Worm (Caenorhabditis elegans): Measurements from ENCODE around the gene D2007.1.

Gene D2007.1

DNA sequence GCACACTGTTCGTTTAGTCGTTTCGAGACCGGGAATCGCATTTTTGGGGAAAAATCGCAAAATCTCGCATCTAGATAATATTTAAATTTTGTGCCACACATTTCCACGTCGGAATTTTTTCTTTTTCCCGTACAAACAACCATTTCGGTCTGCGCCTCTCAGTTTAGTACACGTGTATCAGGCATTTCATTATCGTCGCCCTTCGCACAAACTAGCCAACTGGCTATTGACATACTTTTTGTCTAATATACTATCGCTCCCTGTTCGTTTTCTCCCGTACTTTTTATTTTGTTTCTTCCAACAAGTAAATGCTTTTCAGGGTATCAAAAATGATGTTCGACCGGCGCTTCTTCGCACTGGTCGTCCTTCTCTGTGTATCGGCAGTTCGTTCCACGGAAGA lies 21.9 kb upstream of the D2007.1 start, which contains the start of gene C14B9.2:
TSS of gene C14B9.2 (plus strand) at position 320 of the 400 bp plus-strand sequence.
- TF ChIP-seq C38D4.7 (GFP tag; optimal IDR thresholded peaks at IDR 0.05) (no peak), ceh-18 (tag; optimal IDR thresholded peaks at IDR 0.05) (no peak), madf-2 (tag; optimal IDR thresholded peaks at IDR 0.05) (no peak), ahr-1 (tag; optimal IDR thresholded peaks at IDR 0.05) (no peak), sdc-2 (tag; optimal IDR thresholded peaks at IDR 0.05) (no peak), ztf-16 (tag; optimal IDR thresholded peaks at IDR 0.05) (no peak), unc-3 (GFP tag; conservative IDR thresholded peaks at IDR 0.05) (no peak), unc-3 (tag; optimal IDR thresholded peaks at IDR 0.05) (no peak), lim-6 (tag; optimal IDR thresholded peaks at IDR 0.05) (no peak), ceh-31 (tag; optimal IDR thresholded peaks at IDR 0.05) (no peak), pat-9 (tag; optimal IDR thresholded peaks at IDR 0.05) (no peak)

- peak; percentile 24 for TF ChIP-seq ama-1 (optimal IDR thresholded peaks at IDR 0.05)
- TF ChIP-seq nfya-1 (tag; optimal IDR thresholded peaks at IDR 0.05) = peak; percentile 7
- TF ChIP-seq F13H6.1 (tag; optimal IDR thresholded peaks at IDR 0.05) = no peak
- TF ChIP-seq pax-1 (tag; optimal IDR thresholded peaks at IDR 0.05) = peak; percentile 73
- TF ChIP-seq hlh-30 (tag; optimal IDR thresholded peaks at IDR 0.05; ENCODE audit: insufficient read depth) = peak; percentile 33
- TF ChIP-seq ceh-22 (tag; optimal IDR thresholded peaks at IDR 0.05) = peak; percentile 61
- TF ChIP-seq eyg-1 (tag; optimal IDR thresholded peaks at IDR 0.05) = no peak
Observed at ce11 chrIII:8136517-8137099, 18.7 kb upstream of the D2007.1 start.

ce11 chrIII:8137777-8138176 lies 17.5 kb upstream of the D2007.1 start, which contains the start of gene hsp-12.2:
TSS of gene hsp-12.2 (plus strand) at chrIII:8138077.
- TF ChIP-seq F13H6.1 (tag; optimal IDR thresholded peaks at IDR 0.05) (no peak), K09A11.1 (tag; optimal IDR thresholded peaks at IDR 0.05; ENCODE audit: insufficient read depth) (no peak), pqm-1 (tag; optimal IDR thresholded peaks at IDR 0.05) (no peak), ref-2 (tag; optimal IDR thresholded peaks at IDR 0.05) (no peak), dve-1 (tag; optimal IDR thresholded peaks at IDR 0.05) (no peak), nhr-11 (tag; optimal IDR thresholded peaks at IDR 0.05) (no peak), tbx-2 (tag; optimal IDR thresholded peaks at IDR 0.05) (no peak), ceh-9 (tag; optimal IDR thresholded peaks at IDR 0.05) (no peak)

DNA sequence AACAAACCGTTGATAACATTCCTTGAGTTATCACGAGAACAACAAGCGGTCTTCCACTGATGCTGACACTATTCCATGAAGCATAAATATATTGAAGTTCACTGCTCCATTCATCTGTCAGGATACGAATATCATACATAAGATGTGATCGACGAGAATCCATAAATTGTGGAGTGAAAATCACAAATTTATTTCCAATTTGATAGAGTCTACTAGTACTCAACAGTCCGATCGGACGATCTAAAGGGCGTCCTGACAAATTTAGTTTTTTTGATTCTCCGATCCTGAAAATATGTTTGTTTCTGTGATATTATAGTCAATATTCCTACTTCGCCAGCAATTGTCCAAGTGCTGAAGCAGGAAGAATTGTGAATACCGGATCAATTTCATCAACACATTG lies 13.0 kb upstream of the D2007.1 start:
- TF ChIP-seq ceh-30 (tag; optimal IDR thresholded peaks at IDR 0.05) = no peak

DNA sequence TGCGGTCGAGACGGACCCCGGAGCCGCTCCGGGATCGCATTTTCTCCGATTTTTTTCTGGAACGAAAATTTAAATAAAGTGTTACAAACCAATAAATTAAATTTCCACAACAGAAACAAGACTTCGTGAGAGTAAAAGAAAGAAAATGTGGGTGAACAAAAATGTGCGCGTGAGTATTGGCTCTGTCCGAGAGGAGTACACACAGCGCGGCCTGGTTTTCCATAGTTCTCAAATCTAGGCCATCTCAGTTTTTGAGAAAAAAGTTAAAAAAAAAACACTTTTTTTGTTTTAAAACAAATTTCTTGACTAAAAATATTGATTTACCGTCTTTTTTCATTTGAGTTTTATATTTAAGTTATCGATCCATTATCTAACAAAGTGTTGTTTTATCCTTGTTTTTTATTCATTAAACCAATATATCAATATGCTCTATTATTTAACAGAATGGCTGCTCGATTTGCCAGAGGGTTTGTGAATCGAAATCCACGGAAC lies 10.6 kb upstream of the D2007.1 start, which contains the start of the genes C14B9.8 and mrpl-18:
TSS of gene C14B9.8 (minus strand) at position 56 of the 492 bp plus-strand sequence.
TSS of gene mrpl-18 (plus strand) at position 442 of the 492 bp plus-strand sequence.
- no peak for TF ChIP-seq ttx-3 (tag; optimal IDR thresholded peaks at IDR 0.05)
- TF ChIP-seq T23F11.4 (GFP tag; optimal IDR thresholded peaks at IDR 0.05) = no peak
- TF ChIP-seq ceh-24 (tag; optimal IDR thresholded peaks at IDR 0.05) = no peak
- peak; percentile 2 for TF ChIP-seq hlh-15 (tag; optimal IDR thresholded peaks at IDR 0.05)
- TF ChIP-seq ztf-16 (tag; optimal IDR thresholded peaks at IDR 0.05) = peak; percentile 30
- peak; percentile 8 for TF ChIP-seq ceh-18 (tag; optimal IDR thresholded peaks at IDR 0.05)
- TF ChIP-seq fkh-6 (tag; optimal IDR thresholded peaks at IDR 0.05) = peak; percentile 64
- TF ChIP-seq tbx-2 (tag; optimal IDR thresholded peaks at IDR 0.05) = peak; percentile 95
- TF ChIP-seq ref-2 (tag; optimal IDR thresholded peaks at IDR 0.05) = peak; percentile 83
- TF ChIP-seq unc-42 (tag; optimal IDR thresholded peaks at IDR 0.05) = peak; percentile 55
- TF ChIP-seq hlh-13 (GFP tag; optimal IDR thresholded peaks at IDR 0.05) = no peak
- TF ChIP-seq ama-1 (optimal IDR thresholded peaks at IDR 0.05) = no peak
- TF ChIP-seq odd-2 (tag; optimal IDR thresholded peaks at IDR 0.05) = no peak
- peak; percentile 4 for TF ChIP-seq pqm-1 (tag; optimal IDR thresholded peaks at IDR 0.05)
- no peak for TF ChIP-seq pha-4 (tag; optimal IDR thresholded peaks at IDR 0.05)
- TF ChIP-seq fkh-10 (GFP tag; optimal IDR thresholded peaks at IDR 0.05) = no peak
- TF ChIP-seq ets-4 (tag; optimal IDR thresholded peaks at IDR 0.05) = peak; percentile 84
- no peak for TF ChIP-seq C38D4.7 (GFP tag; optimal IDR thresholded peaks at IDR 0.05)
- TF ChIP-seq unc-55 (GFP tag; optimal IDR thresholded peaks at IDR 0.05) = no peak
- TF ChIP-seq pat-9 (tag; optimal IDR thresholded peaks at IDR 0.05) = no peak
- peak; percentile 2 for TF ChIP-seq ceh-14 (tag; optimal IDR thresholded peaks at IDR 0.05)
- peak; percentile 95 for TF ChIP-seq ceh-31 (tag; optimal IDR thresholded peaks at IDR 0.05)
- no peak for TF ChIP-seq ceh-34 (tag; optimal IDR thresholded peaks at IDR 0.05)
- TF ChIP-seq rnt-1 (tag; optimal IDR thresholded peaks at IDR 0.05) = peak; percentile 71
- peak; percentile 52 for TF ChIP-seq sdc-2 (tag; optimal IDR thresholded peaks at IDR 0.05)
- no peak for TF ChIP-seq hlh-30 (tag; optimal IDR thresholded peaks at IDR 0.05; ENCODE audit: insufficient read depth)
- peak; percentile 74 for TF ChIP-seq fax-1 (tag; optimal IDR thresholded peaks at IDR 0.05)
- no peak for TF ChIP-seq dmd-4 (tag; optimal IDR thresholded peaks at IDR 0.05; ENCODE audit: borderline replicate concordance)
- TF ChIP-seq eyg-1 (tag; optimal IDR thresholded peaks at IDR 0.05) = no peak
- TF ChIP-seq F13H6.1 (tag; optimal IDR thresholded peaks at IDR 0.05) = peak; percentile 52

Measured in whole organism, late embryonic.